Fruit fly (Drosophila melanogaster): ENCODE results near the gene CG43248.

Gene CG43248

dm6 chr3L:15513264-15513663, 18.0 kb downstream of the CG43248 start:
- TF ChIP-seq noc (tag; optimal IDR thresholded peaks at IDR 0.05): no peak

dm6 chr3L:15511688-15512250, 19.5 kb downstream of the CG43248 start:
- TF ChIP-seq noc (tag; optimal IDR thresholded peaks at IDR 0.05): no peak

DNA sequence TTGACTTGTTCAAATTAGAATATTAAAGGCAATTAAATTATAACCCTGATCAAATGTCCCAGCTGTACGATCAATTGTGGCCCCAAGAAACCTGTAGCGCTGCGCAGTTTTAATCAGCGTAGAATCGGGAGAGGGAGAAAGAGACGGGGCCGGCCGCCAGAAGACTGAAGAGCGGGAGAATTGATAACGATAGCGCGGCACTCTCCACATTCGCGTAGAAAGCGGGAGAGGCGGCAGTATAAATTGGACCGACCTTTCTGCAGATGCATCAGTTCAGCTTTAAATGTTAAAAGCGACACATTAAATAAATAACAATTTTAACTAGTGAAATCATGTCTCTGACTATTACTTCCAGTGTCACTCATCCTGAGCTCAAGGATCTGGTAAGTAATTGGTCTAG, 20.5 kb downstream of the CG43248 start, which contains the start of gene MsrA:
MsrA (plus strand) TSS at position 266 of the 400 bp plus-strand sequence.
- peak; percentile 16 for TF ChIP-seq noc (tag; optimal IDR thresholded peaks at IDR 0.05)

dm6 chr3L:15509398-15509797, 21.9 kb downstream of the CG43248 start, which contains the start of the genes gdl and gdl-ORF39:
TSS of gene gdl (plus strand) at chr3L:15509445.
TSS of gene gdl-ORF39 (plus strand) at chr3L:15509445.
- no peak for TF ChIP-seq noc (tag; optimal IDR thresholded peaks at IDR 0.05)

dm6 chr3L:15508750-15509149, 22.5 kb downstream of the CG43248 start, which contains the start of gene Z600:
TSS of gene Z600 (plus strand) at chr3L:15509061.
- TF ChIP-seq noc (tag; optimal IDR thresholded peaks at IDR 0.05): no peak

dm6 chr3L:15508233-15508632, 23.0 kb downstream of the CG43248 start, which contains the start of gene CG7841:
TSS of gene CG7841 (minus strand) at chr3L:15508252.
- TF ChIP-seq noc (tag; optimal IDR thresholded peaks at IDR 0.05): peak; percentile 99

DNA sequence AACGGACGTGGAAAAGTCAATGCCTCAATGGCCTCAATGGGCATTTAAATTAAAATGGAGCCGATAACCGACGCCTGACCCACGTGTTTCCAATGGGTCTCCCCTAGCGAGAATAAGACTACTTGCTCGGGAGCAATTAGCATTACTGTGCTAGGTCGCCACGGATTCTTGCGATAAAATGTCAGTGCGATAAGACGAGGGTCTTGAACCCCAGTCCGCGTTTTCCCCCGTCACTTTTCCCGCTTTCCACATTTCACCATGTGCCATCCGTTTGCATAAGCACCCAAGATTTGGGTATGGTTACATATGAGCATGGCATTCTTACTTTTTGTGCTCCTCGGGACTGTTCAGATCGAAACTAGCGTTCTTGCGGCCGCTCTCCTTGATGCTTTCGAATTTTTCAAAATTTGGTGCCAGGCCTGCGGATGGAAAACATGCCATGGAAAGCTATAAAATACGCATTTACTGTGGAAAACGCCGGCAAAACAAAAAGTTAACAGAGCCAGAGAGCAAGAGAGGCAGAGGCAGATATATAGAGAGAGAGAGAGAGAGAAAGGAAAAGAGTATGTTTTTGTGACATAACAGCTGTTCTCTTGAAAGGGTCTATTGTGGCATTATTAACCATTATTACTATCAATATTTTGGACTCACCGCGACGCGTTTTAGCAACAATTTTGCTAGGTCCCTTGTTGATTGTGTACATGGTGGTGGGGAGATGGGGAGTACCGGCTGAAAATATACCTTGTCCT, 24.0 kb downstream of the CG43248 start:
- no peak for TF ChIP-seq noc (tag; optimal IDR thresholded peaks at IDR 0.05)

- no peak for TF ChIP-seq noc (tag; optimal IDR thresholded peaks at IDR 0.05)
These were observed 24.9 kb downstream of the CG43248 start for dm6 chr3L:15506174-15506926.

DNA sequence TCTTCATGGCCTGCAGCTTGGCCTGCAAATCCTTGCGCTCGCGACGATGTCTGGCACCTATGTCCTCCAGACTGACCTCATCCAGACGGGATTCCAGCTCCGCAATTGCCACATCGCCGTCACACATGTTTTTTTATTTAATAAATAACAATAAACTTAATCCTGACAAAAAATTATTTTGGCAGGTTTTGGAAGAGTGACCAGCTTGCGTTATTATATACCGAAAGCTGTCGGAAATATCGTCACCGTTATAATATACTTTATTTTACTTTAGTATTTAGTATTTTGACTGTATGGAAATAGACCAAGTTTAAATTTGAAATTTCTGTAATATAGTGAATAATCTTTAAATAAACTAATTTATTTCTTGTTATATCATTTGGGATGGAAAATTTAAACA, 26.6 kb downstream of the CG43248 start, which contains the start of gene CG7857:
CG7857 (minus strand) TSS at position 208 of the 400 bp plus-strand sequence.
- no peak for TF ChIP-seq noc (tag; optimal IDR thresholded peaks at IDR 0.05)

dm6 chr3L:15502256-15502655, 29.0 kb downstream of the CG43248 start:
- TF ChIP-seq noc (tag; optimal IDR thresholded peaks at IDR 0.05): no peak

dm6 chr3L:15501646-15501972, 29.7 kb downstream of the CG43248 start:
- TF ChIP-seq noc (tag; optimal IDR thresholded peaks at IDR 0.05): peak; percentile 9

- peak; percentile 12 for TF ChIP-seq noc (tag; optimal IDR thresholded peaks at IDR 0.05)
These were observed 30.2 kb downstream of the CG43248 start, which contains the start of gene CG7272 for dm6 chr3L:15500813-15501645. TSS of gene CG7272 (plus strand) at chr3L:15500938.

dm6 chr3L:15498745-15499144, 32.5 kb downstream of the CG43248 start, which contains the start of gene CG7275:
TSS of gene CG7275 (plus strand) at chr3L:15498959.
- no peak for TF ChIP-seq noc (tag; optimal IDR thresholded peaks at IDR 0.05)

DNA sequence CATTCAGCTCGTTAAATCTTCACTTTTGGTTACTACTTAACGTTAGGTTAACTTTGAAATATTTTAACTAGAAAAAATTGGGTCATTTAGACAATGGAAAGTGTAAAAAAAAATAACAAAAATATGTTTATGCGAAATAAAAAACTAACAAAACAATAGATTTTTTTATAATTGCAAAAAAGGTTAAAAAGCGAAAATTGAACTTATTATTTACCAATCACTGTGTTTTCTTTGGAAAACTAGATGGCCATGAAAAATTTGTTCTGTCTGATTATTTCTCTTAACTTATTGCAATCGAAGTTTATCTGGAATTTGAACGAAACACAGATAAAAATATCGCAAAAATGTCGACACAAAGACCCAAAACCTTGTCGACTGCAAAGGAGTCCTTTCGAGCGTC, 33.4 kb downstream of the CG43248 start, which contains the start of gene CG7276:
CG7276 (plus strand) TSS at position 301 of the 400 bp plus-strand sequence.
- no peak for TF ChIP-seq noc (tag; optimal IDR thresholded peaks at IDR 0.05)

DNA sequence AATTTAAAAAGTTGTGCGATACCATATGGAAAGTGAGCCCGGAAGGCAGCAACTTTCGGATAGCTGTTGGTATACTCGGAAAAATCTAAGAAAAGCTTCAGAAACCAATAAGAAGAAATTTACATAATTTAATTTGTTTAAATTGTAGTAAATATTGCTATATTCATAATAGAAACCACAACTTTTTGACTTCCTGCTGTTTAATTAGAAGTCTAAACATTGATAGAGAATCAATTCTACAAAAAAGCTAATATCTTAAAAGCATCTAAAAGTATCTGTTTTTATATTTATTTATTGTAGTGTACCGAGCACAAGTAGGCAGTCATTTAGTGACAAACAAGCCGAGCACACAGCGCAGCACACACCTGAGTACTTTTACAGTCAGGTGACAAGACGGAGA, 35.0 kb downstream of the CG43248 start, which contains the start of gene CG13455:
CG13455 (plus strand) TSS at position 301 of the 400 bp plus-strand sequence.
- TF ChIP-seq noc (tag; optimal IDR thresholded peaks at IDR 0.05): no peak

Data from whole organism, larva.